Fruit fly (Drosophila melanogaster) whole organism: ENCODE data around the gene CG13806.

ENCODE experiments used
- CG8478 ChIP-seq: fragments of >200 bp; optimal IDR thresholded peaks from 2 replicates; lab custom pipeline; 2018; ENCODE audit warnings: inconsistent platforms
- Dll ChIP-seq: fragments of >200 bp; optimal IDR thresholded peaks from 2 replicates; lab custom pipeline; 2017
- EcR ChIP-seq, 2 experiments: fragments of >200 bp; optimal IDR thresholded peaks; 2 replicates each; lab custom pipeline; 2017; ENCODE audit warnings: missing biosample characterization in 2 of 2, missing genetic modification characterization in 2 of 2, missing genetic modification reagents in 2 of 2
- pan ChIP-seq: fragments of >200 bp; optimal IDR thresholded peaks from 2 replicates; lab custom pipeline; 2017
- psq ChIP-seq: fragments of >200 bp; optimal IDR thresholded peaks from 2 replicates; lab custom pipeline; 2017
- usp ChIP-seq: fragments of >200 bp; optimal IDR thresholded peaks from 2 replicates; lab custom pipeline; 2017; ENCODE audit warnings: missing biosample characterization, missing genetic modification characterization, mixed read lengths

CG13806 gene

dm6 chr3L:2265692-2266444 lies at the start of gene CG13806, which contains the start of gene ecd:
TSS of gene CG13806 (plus strand) at chr3L:2266394.
TSS of gene ecd (minus strand) at chr3L:2265857.
- TF ChIP-seq Dll (no peak), pan (lab: Kevin White, UChicago) (no peak), usp (GFP tag; lab: Kevin White, UChicago) (no peak)

dm6 chr3L:2228367-2229171 lies 37.6 kb upstream of the CG13806 start:
- no peak for TF ChIP-seq Dll
- TF ChIP-seq pan (lab: Kevin White, UChicago): no peak
- TF ChIP-seq EcR (GFP tag; optimal IDR thresholded peaks at IDR 0.05; lab: Kevin White, UChicago): no peak
- no peak for TF ChIP-seq CG8478 (lab: Kevin White, UChicago)
- no peak for TF ChIP-seq psq
- no peak for TF ChIP-seq usp (GFP tag; lab: Kevin White, UChicago)

- no peak for TF ChIP-seq psq
- TF ChIP-seq usp (GFP tag; lab: Kevin White, UChicago): no peak
- no peak for TF ChIP-seq EcR (GFP tag; optimal IDR thresholded peaks at IDR 0.05; lab: Kevin White, UChicago)
- TF ChIP-seq pan (lab: Kevin White, UChicago): no peak
- no peak for TF ChIP-seq Dll
- TF ChIP-seq CG8478 (lab: Kevin White, UChicago): no peak
These were observed 37.0 kb upstream of the CG13806 start, which contains the start of gene Oseg2 for dm6 chr3L:2229172-2229696. TSS of gene Oseg2 (plus strand) at chr3L:2229646.

DNA sequence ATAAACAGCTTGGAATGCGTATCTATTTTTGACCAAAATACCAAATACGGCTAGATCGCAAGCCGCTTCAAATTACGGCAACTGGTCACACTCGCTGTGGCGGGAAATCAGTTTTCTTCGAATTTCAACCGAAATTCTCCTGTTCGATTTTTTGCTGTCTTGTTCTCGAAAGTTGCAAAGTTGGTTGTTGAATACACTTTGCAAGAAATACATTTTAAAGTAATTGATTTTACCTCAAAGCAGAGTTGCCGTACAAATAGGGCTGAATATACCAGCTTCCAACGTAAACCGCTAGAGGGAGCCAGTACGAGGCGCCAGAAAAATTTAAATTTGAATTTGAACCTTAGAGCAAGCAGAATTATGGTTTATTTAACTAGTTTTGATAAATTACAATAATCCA lies 29.2 kb upstream of the CG13806 start, which contains the start of gene CG9018:
Gene CG9018 (minus strand): TSS at position 43 of the 400 bp plus-strand sequence.
- no peak for TF ChIP-seq Dll
- no peak for TF ChIP-seq EcR (GFP tag; optimal IDR thresholded peaks at IDR 0.05; lab: Kevin White, UChicago)
- TF ChIP-seq CG8478 (lab: Kevin White, UChicago): no peak
- no peak for TF ChIP-seq psq
- no peak for TF ChIP-seq pan (lab: Kevin White, UChicago)
- no peak for TF ChIP-seq usp (GFP tag; lab: Kevin White, UChicago)

DNA sequence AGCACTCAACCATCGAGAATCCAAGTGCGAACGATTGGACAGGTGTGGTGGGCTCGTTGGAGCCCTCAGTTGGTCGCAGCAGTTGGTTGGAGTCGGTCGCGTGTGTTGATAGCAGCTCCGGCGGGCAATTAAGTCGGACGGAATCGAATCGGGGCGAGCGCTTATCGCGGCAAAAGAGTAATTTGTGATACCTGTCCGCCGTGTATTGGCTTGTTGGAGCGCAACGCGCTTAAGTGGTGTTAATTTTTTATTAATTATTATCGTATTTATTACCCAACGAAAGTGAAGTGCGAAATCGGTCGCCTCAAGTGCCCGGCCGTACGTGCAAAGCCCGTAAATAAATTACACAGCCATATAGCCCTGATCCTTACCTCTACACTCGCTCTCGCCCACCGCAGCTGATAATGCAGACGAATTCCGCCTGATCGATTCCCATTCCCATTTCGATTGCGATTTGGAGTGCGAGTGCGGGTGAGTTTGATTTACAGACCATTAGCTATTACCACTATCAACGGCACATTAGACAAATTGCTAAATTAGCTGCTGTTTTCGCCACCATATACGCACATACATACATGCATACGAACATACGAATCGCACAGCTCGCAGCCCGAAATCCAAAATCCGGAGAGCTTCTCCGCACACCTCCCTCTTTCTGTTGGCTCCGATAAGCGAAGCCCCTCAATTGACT lies 28.5 kb upstream of the CG13806 start, which contains the start of gene ACXD:
Gene ACXD (plus strand): TSS at position 66 of the 691 bp plus-strand sequence.
- TF ChIP-seq Dll (no peak), CG8478 (lab: Kevin White, UChicago) (no peak), usp (GFP tag; lab: Kevin White, UChicago) (no peak)

DNA sequence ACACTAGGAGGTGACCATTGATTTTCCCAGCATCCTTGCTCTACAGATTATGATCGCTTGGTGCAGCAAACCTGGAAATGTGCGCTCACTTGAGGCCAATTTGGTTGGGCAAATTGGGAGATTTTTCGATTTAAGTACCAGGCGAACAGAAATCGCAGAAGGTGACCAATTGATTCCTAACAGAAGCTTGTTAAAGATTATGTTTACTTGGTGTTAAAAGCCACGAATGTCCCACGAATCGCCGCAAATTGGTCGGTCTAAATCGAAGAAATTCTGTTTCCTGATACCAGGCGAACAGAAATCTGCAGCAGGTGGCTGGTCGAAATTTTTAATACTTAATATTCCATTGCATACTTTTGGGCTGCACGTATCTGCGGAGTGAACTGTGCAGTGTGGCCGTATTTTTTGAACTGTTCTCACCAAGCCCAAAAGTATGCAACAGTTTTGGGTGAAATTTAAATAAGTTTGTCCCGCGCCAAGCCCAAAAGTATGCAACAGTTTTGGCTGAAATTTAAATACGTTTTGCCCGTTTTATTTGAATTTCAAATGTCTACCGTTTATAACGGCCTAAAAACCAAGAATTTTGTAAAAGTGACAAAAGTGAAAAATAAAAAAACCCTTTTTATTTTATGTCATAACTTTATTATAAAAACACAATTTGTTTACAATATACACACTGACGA lies 22.2 kb upstream of the CG13806 start, which contains the start of gene CG32301:
Gene CG32301 (plus strand): TSS at position 633 of the 683 bp plus-strand sequence.
- TF ChIP-seq EcR (GFP tag; optimal IDR thresholded peaks at IDR 0.05; lab: Kevin White, UChicago) (no peak), CG8478 (lab: Kevin White, UChicago) (no peak), usp (GFP tag; lab: Kevin White, UChicago) (no peak), Dll (no peak), psq (no peak), pan (lab: Kevin White, UChicago) (no peak)

DNA sequence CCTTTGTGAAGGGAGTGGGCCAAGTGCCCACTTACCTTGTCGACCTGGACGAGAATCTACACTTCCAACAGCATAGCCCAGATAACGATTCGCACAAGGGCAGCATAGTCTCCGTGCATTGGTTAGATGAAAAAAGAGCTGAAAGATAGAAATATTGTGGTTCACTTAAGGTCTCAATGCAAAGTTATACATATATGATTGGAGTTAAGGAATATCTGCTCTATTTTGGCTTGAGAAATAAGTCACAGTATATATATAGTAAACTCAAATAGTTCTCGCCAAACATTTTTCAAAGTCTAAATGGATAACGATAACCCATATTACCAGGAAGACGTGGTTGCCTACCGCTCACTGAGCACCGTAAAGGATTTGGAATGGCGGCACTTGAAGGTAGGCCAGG lies 17.9 kb upstream of the CG13806 start, which contains the start of gene CG32305:
Gene CG32305 (plus strand): TSS at position 301 of the 400 bp plus-strand sequence.
- TF ChIP-seq usp (GFP tag; lab: Kevin White, UChicago): no peak
- TF ChIP-seq pan (lab: Kevin White, UChicago): no peak
- TF ChIP-seq Dll: no peak
- TF ChIP-seq psq: no peak
- no peak for TF ChIP-seq CG8478 (lab: Kevin White, UChicago)
- TF ChIP-seq EcR (GFP tag; optimal IDR thresholded peaks at IDR 0.05; lab: Kevin White, UChicago): no peak

dm6 chr3L:2253962-2254662 lies 12.1 kb upstream of the CG13806 start:
- TF ChIP-seq usp (GFP tag; lab: Kevin White, UChicago): no peak
- TF ChIP-seq Dll: no peak
- no peak for TF ChIP-seq EcR (GFP tag; optimal IDR thresholded peaks at IDR 0.05; lab: Kevin White, UChicago)
- TF ChIP-seq pan (lab: Kevin White, UChicago): no peak
- TF ChIP-seq CG8478 (lab: Kevin White, UChicago): no peak
- no peak for TF ChIP-seq psq

dm6 chr3L:2255775-2256174 lies 10.4 kb upstream of the CG13806 start:
- TF ChIP-seq pan (lab: Kevin White, UChicago) (no peak), usp (GFP tag; lab: Kevin White, UChicago) (no peak), psq (no peak), CG8478 (lab: Kevin White, UChicago) (no peak), EcR (GFP tag; optimal IDR thresholded peaks at IDR 0.05; lab: Kevin White, UChicago) (no peak), Dll (no peak)
